Fruit fly (Drosophila melanogaster): ENCODE measurements around the gene sud1.

sud1 gene

DNA sequence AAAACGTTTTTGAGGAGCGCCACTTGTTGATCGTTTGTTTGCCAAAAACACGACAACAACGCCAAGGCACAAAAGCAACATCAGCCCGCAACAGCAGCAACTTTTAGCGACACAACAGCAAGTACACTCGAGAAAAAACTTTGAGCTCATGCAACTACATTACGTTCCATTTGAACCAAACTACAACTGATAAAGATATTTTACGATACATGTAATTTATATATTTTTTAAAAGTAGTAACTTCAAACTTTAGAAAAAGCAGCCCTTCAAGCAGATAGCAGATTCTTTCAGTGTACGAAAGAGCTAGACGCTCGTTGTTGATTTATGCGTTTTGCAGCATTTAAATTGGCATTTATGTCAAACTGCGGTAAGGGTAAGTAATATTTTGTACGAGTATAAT, 7.6 kb downstream of the sud1 start:
- TF ChIP-seq CTCF (optimal IDR thresholded peaks at IDR 0.05) (no peak), CG8478 (optimal IDR thresholded peaks at IDR 0.05) (no peak)

DNA sequence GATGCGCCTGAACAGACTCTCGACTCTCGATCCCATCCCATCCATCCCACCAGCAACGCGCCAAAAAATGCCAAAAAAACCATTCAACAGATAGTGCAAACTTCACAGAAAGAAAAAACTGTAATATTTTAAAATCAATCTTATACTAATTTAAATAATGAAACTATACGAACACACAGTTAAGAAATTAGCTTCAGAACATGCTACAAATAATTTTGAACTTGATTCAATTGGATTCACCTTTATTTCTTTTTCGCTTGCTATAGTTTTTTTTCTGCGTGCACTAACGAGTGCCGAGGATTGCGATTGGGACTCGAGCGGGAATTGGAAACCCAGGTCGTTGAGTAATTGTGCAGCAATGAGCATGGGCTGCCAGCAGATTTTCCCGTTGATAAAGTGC, 9.6 kb downstream of the sud1 start:
- TF ChIP-seq CTCF (optimal IDR thresholded peaks at IDR 0.05) (no peak), CG8478 (optimal IDR thresholded peaks at IDR 0.05) (no peak)

dm6 chr3R:24906648-24907047, 11.0 kb downstream of the sud1 start:
- no peak for TF ChIP-seq CG8478 (optimal IDR thresholded peaks at IDR 0.05)
- TF ChIP-seq CTCF (optimal IDR thresholded peaks at IDR 0.05), result no peak

DNA sequence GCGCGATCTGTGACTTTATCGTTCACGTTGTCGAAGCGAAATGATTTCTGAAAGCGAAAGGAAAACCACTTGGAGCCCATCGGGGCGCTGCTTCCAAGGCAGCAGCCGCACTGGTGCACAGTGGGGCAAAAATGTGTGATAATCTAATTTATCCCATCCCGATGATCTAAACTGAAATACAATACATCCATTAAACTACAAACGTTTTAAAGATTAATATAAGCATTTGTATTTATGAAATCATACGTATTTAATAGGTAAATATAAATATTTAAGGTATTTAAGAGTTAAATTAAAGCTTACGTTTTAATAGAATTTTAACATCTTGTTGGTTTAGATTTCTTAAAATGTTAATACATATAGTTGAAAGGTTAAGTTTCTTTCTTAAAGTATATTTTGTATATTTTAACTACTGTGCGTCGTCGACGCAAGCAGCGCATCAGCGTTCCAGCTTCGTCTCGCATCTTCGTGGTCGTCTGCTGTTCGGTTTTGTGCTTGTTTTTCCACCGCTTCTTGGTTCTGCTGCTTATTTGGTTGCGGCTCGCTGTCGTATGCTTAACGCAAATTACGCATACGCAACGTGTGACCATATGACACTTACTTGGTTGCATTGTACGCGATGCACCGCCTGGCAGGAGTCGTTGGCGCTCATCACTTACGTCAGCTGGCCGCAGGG, 11.6 kb downstream of the sud1 start, which contains the start of gene CG13643:
CG13643 (minus strand) TSS at position 46 of the 676 bp plus-strand sequence.
- TF ChIP-seq CG8478 (optimal IDR thresholded peaks at IDR 0.05) (no peak), CTCF (optimal IDR thresholded peaks at IDR 0.05) (no peak)

- TF ChIP-seq CG8478 (optimal IDR thresholded peaks at IDR 0.05), result no peak
- no peak for TF ChIP-seq CTCF (optimal IDR thresholded peaks at IDR 0.05)
Observed at dm6 chr3R:24900816-24901215, 16.8 kb downstream of the sud1 start, which contains the start of gene CG10845. Gene CG10845, plus strand, starts transcription at chr3R:24901116.

DNA sequence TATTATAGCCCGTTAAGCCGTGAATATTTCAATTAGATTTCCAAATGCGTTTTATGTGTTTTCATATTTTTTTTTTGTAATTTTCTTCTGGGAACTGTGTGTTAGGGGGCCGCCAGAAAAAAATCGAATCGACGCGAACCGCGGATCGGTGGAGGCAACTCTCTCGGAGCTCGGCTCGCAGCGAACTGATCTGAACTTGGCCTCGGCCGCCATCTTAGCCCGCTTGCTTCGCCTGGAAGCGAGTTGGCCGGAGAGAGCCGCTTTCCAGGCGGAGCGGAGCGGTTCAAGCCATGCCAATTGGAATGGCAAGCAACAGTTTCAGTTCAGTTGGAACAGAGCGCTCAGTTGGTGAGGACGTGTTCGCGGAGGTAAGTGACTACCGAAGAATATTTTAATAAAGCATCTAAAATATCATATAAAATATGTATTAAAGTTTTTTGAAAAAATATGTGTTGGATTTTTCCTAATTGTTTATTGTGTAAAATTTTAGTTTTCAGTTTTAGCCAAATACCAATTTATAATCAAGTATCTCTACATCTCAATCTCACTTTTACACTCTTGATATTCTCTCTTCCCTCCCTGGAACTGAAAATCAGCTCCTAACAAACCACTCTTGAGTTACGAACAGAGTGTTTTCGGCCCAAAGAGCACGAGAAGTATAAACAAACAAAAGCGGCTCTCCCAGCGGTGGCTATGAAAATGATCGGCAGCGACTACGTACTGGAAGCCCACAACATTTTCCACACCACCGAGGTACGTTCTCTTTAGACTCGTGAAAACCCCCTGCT, 23.1 kb downstream of the sud1 start, which contains the start of the genes CG31121 and CG11069:
CG31121 (minus strand) TSS at position 187 of the 788 bp plus-strand sequence.
CG11069 (plus strand) TSS at position 324 of the 788 bp plus-strand sequence.
- TF ChIP-seq CTCF (optimal IDR thresholded peaks at IDR 0.05) (no peak), CG8478 (optimal IDR thresholded peaks at IDR 0.05) (no peak)

- TF ChIP-seq CG8478 (optimal IDR thresholded peaks at IDR 0.05), result no peak
- TF ChIP-seq CTCF (optimal IDR thresholded peaks at IDR 0.05), result no peak
Observed at dm6 chr3R:24893320-24893955, 24.2 kb downstream of the sud1 start.

DNA sequence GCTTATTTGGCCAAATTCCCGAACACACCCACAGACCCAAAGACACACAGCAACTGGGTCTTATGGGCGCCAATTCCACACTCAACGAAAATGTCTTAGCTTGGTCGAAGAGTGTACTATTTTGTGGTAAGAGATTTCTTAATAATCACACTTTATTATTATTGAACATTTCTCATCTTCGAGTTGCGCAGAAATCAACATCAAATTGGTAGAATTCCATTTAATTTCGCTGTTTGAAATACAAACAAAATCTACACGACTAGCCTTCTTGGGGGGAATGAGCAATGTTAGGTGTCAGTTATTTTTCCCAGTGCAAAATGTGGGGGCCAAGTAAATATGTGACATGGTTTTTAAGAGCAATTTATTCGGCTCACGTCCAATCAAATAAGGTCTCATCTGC, 26.7 kb downstream of the sud1 start:
- TF ChIP-seq CTCF (optimal IDR thresholded peaks at IDR 0.05), result no peak
- TF ChIP-seq CG8478 (optimal IDR thresholded peaks at IDR 0.05), result no peak

- TF ChIP-seq CG8478 (optimal IDR thresholded peaks at IDR 0.05) (no peak), CTCF (optimal IDR thresholded peaks at IDR 0.05) (no peak)
Observed at dm6 chr3R:24890217-24890616, 27.4 kb downstream of the sud1 start.

DNA sequence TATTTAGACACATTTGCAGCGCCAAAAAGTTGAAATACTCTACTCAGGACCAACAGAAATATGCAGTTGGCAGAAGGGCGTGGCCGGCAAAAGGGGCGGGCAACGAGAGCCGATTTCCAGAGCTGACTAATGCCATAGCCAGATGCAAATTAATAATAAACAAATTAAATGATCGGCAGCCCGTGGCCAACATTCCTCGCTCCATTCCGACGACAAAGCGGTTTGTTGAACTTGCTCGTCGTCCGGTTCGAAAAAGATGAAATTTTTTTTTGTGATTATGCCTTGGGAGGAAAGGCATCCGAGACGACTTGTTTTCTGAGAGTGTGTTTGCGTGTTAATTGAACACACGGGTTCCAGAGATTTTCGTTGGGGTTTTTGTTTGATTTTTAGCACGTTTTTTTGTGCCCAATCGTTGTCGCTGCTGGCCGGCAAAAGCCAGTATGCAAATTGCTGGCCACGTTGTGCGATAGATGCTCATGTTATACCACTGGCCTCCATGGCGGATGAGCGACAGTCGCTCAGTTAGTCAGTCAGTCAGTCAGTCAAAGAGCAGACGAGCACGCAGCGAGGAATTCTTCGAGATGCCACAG, 28.3 kb downstream of the sud1 start:
- TF ChIP-seq CG8478 (optimal IDR thresholded peaks at IDR 0.05), result no peak
- no peak for TF ChIP-seq CTCF (optimal IDR thresholded peaks at IDR 0.05)

DNA sequence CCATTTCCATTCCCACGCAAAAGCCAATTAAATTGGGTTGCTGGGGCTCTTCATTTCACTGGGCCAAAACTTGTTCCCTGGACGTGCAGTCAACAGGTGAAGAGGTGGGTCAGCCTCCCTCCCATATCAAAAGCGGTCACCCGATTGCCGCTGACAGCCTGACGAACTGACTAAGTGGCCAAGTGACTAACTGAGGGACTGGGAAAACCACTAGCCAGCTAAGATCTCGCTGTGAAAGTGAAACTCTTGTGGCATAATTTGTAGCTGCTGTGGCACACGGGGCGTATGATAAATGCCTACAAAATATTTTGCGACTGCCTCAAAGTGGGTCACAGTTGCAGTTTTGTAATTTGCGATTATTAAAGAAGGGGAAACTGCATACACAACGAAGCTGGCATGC, 29.2 kb downstream of the sud1 start:
- no peak for TF ChIP-seq CTCF (optimal IDR thresholded peaks at IDR 0.05)
- no peak for TF ChIP-seq CG8478 (optimal IDR thresholded peaks at IDR 0.05)

DNA sequence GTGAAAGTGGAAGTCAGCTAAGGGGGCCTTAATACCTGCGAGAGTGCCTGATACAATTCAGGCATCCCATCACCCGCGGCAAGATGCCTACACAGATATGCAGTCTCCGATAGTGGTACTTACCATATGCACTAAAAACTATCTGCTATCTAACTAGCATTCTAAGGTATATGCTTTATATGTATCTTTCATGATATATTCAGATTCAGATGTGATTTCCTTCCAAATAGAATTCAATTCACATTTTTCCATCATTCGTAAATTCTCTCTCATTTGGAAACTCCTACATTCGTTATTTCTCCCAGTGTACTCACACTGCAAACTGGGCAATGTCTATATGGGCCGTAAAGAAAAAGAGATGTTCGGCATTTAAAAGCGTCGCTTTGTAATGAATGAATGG, 31.2 kb downstream of the sud1 start:
- no peak for TF ChIP-seq CG8478 (optimal IDR thresholded peaks at IDR 0.05)
- TF ChIP-seq CTCF (optimal IDR thresholded peaks at IDR 0.05), result no peak

dm6 chr3R:24878655-24879054, 39.0 kb downstream of the sud1 start:
- TF ChIP-seq CG8478 (optimal IDR thresholded peaks at IDR 0.05), result no peak
- TF ChIP-seq CTCF (optimal IDR thresholded peaks at IDR 0.05), result no peak

DNA sequence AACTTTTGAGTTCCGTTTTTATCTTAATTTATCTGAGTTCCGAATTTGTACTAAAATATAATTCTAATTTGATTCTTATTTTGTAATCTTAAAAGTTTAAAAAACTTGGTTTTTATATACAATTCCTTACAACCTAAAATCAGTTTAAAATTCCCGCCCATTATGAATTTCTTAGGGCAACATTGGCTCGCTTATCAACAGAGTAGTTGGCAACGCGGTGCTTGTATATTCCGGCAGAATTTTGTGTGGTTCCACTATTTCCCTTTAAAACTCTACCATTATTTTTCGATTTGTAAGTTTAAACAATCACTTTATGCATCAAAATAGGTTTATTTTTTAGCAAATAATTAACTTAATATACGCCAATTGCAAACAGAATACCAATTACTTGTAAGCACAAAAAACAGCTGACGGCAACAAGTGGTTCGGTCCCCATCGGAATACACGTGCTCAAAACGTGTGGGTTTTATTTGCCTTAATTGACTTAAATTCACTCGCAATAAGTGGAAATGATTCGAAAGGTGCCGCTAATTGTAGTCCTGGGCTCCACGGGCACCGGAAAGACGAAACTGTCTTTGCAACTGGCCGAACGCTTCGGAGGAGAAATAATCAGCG, 40.7 kb downstream of the sud1 start, which contains the start of the genes CG11089 and CG31381:
CG11089 (plus strand) TSS at position 203 of the 615 bp plus-strand sequence.
CG31381 (plus strand) TSS at position 203 of the 615 bp plus-strand sequence.
- TF ChIP-seq CG8478 (optimal IDR thresholded peaks at IDR 0.05) (no peak), CTCF (optimal IDR thresholded peaks at IDR 0.05) (no peak)

Measured in S2 (cell line).